Worm (Caenorhabditis elegans) whole organism, young adult: ENCODE measurements around the gene mth-2.

ENCODE experiments used
- B0019.2 ChIP-seq: fragments of 200-800 bp; sonication (Bioruptor generic); conservative IDR thresholded peaks from 2 replicates; pipeline ENCODE4 v1.3.6; 2022; ENCODE audit warnings: missing genetic modification reagents, missing genetic modification characterization, missing compliant biosample characterization
- B0336.3 ChIP-seq: fragments of 200-800 bp; sonication (Bioruptor generic); IDR thresholded peaks from 2 replicates; pipeline ENCODE4 v1.3.6; 2022; ENCODE audit warnings: missing genetic modification characterization, missing compliant biosample characterization
- K12H6.12 ChIP-seq: fragments of 200-800 bp; sonication (Bioruptor generic); optimal IDR thresholded peaks from 2 replicates; lab custom pipeline; 2018; ENCODE audit warnings: mild to moderate bottlenecking, missing genetic modification characterization, missing compliant biosample characterization
- ama-1 ChIP-seq, 3 experiments: fragments of 150-350 bp in 1 of 3; sonication (generic microtip) in 2 of 3; optimal IDR thresholded peaks; 2 replicates each; lab custom pipeline; 2014 to 2018; ENCODE audit warnings: missing biosample characterization in 2 of 3, missing genetic modification characterization in 2 of 3, missing genetic modification reagents in 2 of 3
- attf-5 ChIP-seq: fragments of 200-800 bp; sonication (Bioruptor generic); optimal IDR thresholded peaks from 2 replicates; lab custom pipeline; 2018; ENCODE audit warnings: mild to moderate bottlenecking, missing genetic modification characterization, missing compliant biosample characterization
- bed-1 ChIP-seq: fragments of 200-800 bp; sonication (Bioruptor generic); IDR thresholded peaks from 2 replicates; pipeline ENCODE4 v1.3.6; 2022; ENCODE audit warnings: missing genetic modification reagents, missing genetic modification characterization, missing compliant biosample characterization
- him-1 ChIP-seq: sonication (generic microtip); optimal IDR thresholded peaks from 2 replicates; lab custom pipeline; 2016; ENCODE audit warnings: missing genotype, missing genetic modification reagents, missing genetic modification characterization, missing compliant biosample characterization
- snpc-4 ChIP-seq, 5 experiments: fragments of 150-350 bp in 1 of 5; sonication (generic microtip) in 4 of 5; optimal IDR thresholded peaks; 2 replicates each; lab custom pipeline; 2014 to 2018; ENCODE audit warnings: missing genetic modification characterization in 5 of 5, missing biosample characterization in 3 of 5, antibody characterized with exemption in 2 of 5, mild to moderate bottlenecking in 2 of 5, missing compliant biosample characterization in 2 of 5, missing genotype in 2 of 5, moderate library complexity in 2 of 5, missing genetic modification reagents in 1 of 5
- ztf-26 ChIP-seq: sonication (generic microtip); optimal IDR thresholded peaks from 2 replicates; lab custom pipeline; 2017; ENCODE audit warnings: missing genetic modification characterization, missing compliant biosample characterization

- TF ChIP-seq ztf-26 (tag; lab: Kevin White, UChicago) = no peak
- TF ChIP-seq ama-1 (optimal IDR thresholded peaks at IDR 0.05; lab: Kevin White, UChicago) = no peak
- no peak for TF ChIP-seq ama-1 (GFP tag; optimal IDR thresholded peaks at IDR 0.05; lab: Kevin White, UChicago)
- no peak for TF ChIP-seq attf-5 (GFP tag; lab: Kevin White, UChicago)
- no peak for TF ChIP-seq snpc-4 (GFP tag; optimal IDR thresholded peaks at IDR 0.05; lab: Kevin White, UChicago)
- no peak for TF ChIP-seq snpc-4 (tag; optimal IDR thresholded peaks at IDR 0.05; lab: Kevin White, UChicago)
- TF ChIP-seq K12H6.12 (tag; lab: Kevin White, UChicago) = no peak
- no peak for TF ChIP-seq B0336.3 (GFP tag; lab: Robert Waterston, UW)
- TF ChIP-seq him-1 (tag; lab: Kevin White, UChicago) = no peak
- no peak for TF ChIP-seq B0019.2 (GFP tag; lab: Robert Waterston, UW)
- TF ChIP-seq bed-1 = no peak
Measured at ce11 chrII:4152864-4153263, 41.2 kb downstream of the mth-2 start.
